Worm (Caenorhabditis elegans): Measurements from ENCODE around the gene F46B3.7.

Gene F46B3.7

ce11 chrV:20639294-20639693 is 20.8 kb upstream of the F46B3.7 start, which contains the start of gene srxa-14:
srxa-14 (plus strand) TSS chrV:20639594.
- TF ChIP-seq nhr-6 (tag; optimal IDR thresholded peaks at IDR 0.05) (no peak), lin-39 (tag; optimal IDR thresholded peaks at IDR 0.05) (no peak), nhr-102 (tag; optimal IDR thresholded peaks at IDR 0.05) (no peak), mxl-3 (GFP tag; optimal IDR thresholded peaks at IDR 0.05) (no peak), daf-19 (GFP tag; conservative IDR thresholded peaks at IDR 0.05) (no peak), vab-7 (GFP tag; IDR thresholded peaks at IDR 0.05) (no peak), R02D3.7 (tag; optimal IDR thresholded peaks at IDR 0.05) (no peak), ces-1 (GFP tag; optimal IDR thresholded peaks at IDR 0.05) (no peak), ZK337.2 (GFP tag; IDR thresholded peaks at IDR 0.05) (no peak), daf-8 (GFP tag; IDR thresholded peaks at IDR 0.05) (no peak), zag-1 (tag; optimal IDR thresholded peaks at IDR 0.05) (no peak), dmd-8 (GFP tag; IDR thresholded peaks at IDR 0.05) (no peak), ceh-62 (tag; optimal IDR thresholded peaks at IDR 0.05) (no peak), aly-2 (tag; optimal IDR thresholded peaks at IDR 0.05) (no peak), arid-1 (GFP tag; conservative IDR thresholded peaks at IDR 0.05) (no peak), hlh-30 (tag; optimal IDR thresholded peaks at IDR 0.05; ENCODE audit: insufficient read depth) (no peak)

- TF ChIP-seq ceh-62 (tag; optimal IDR thresholded peaks at IDR 0.05) (no peak), mdt-29 (GFP tag; IDR thresholded peaks at IDR 0.05) (no peak), skn-1 (tag; optimal IDR thresholded peaks at IDR 0.05) (no peak), ceh-28 (tag; optimal IDR thresholded peaks at IDR 0.05) (no peak), snpc-1.2 (GFP tag; IDR thresholded peaks at IDR 0.05) (no peak), daf-12 (tag; optimal IDR thresholded peaks at IDR 0.05) (no peak), F44E2.7 (GFP tag; IDR thresholded peaks at IDR 0.05) (no peak), ztf-7 (tag; optimal IDR thresholded peaks at IDR 0.05) (no peak), ctbp-1 (GFP tag; IDR thresholded peaks at IDR 0.05) (no peak), php-3 (GFP tag; IDR thresholded peaks at IDR 0.05) (no peak), ZK337.2 (GFP tag; IDR thresholded peaks at IDR 0.05) (no peak), nhr-28 (tag; optimal IDR thresholded peaks at IDR 0.05) (no peak), Y5F2A.4 (GFP tag; optimal IDR thresholded peaks at IDR 0.05) (no peak), nhr-6 (tag; optimal IDR thresholded peaks at IDR 0.05) (no peak), daf-8 (GFP tag; IDR thresholded peaks at IDR 0.05) (no peak), ceh-44 (GFP tag; IDR thresholded peaks at IDR 0.05) (no peak), zip-11 (GFP tag; IDR thresholded peaks at IDR 0.05) (no peak)
Measured at ce11 chrV:20638344-20638743, 19.8 kb upstream of the F46B3.7 start, which contains the start of gene Y44A6B.3. Y44A6B.3 (minus strand) TSS chrV:20638444.

ce11 chrV:20636855-20637254 is 18.3 kb upstream of the F46B3.7 start, which contains the start of gene ttr-13:
ttr-13 (minus strand) TSS chrV:20636955.
- no peak for TF ChIP-seq fos-1 (tag; optimal IDR thresholded peaks at IDR 0.05)
- no peak for TF ChIP-seq aha-1 (tag)
- TF ChIP-seq dmd-9 (GFP tag; IDR thresholded peaks at IDR 0.05) = no peak
- TF ChIP-seq Y105C5A.15 (GFP tag; IDR thresholded peaks at IDR 0.05) = no peak
- no peak for TF ChIP-seq mxl-2 (GFP tag; conservative IDR thresholded peaks at IDR 0.05)
- TF ChIP-seq unc-130 (GFP tag; optimal IDR thresholded peaks at IDR 0.05) = no peak
- no peak for TF ChIP-seq madf-5 (GFP tag; IDR thresholded peaks at IDR 0.05)
- no peak for TF ChIP-seq duxl-1 (tag; optimal IDR thresholded peaks at IDR 0.05; ENCODE audit: poor library complexity)
- no peak for TF ChIP-seq F37D6.2 (tag; optimal IDR thresholded peaks at IDR 0.05)
- TF ChIP-seq ceh-62 (tag; optimal IDR thresholded peaks at IDR 0.05) = no peak
- no peak for TF ChIP-seq lir-3 (tag; optimal IDR thresholded peaks at IDR 0.05)
- no peak for TF ChIP-seq aly-2 (tag; optimal IDR thresholded peaks at IDR 0.05)
- no peak for TF ChIP-seq ztf-11 (tag; optimal IDR thresholded peaks at IDR 0.05)
- no peak for TF ChIP-seq php-3 (GFP tag; IDR thresholded peaks at IDR 0.05)
- TF ChIP-seq vab-7 (GFP tag; IDR thresholded peaks at IDR 0.05) = no peak
- no peak for TF ChIP-seq hif-1 (tag; optimal IDR thresholded peaks at IDR 0.05)
- TF ChIP-seq nhr-11 (tag; optimal IDR thresholded peaks at IDR 0.05) = no peak
- no peak for TF ChIP-seq hlh-11 (tag; optimal IDR thresholded peaks at IDR 0.05)
- no peak for TF ChIP-seq attf-4 (tag; optimal IDR thresholded peaks at IDR 0.05)

Data from whole organism, L4 larva.